Worm (Caenorhabditis elegans) whole organism, young adult: Measurements from ENCODE around the gene col-3.

Experiments
- madf-10 ChIP-seq: sonication (generic microtip); optimal IDR thresholded peaks from 2 replicates; lab custom pipeline; 2016; ENCODE audit warnings: mild to moderate bottlenecking, missing genetic modification characterization, missing compliant biosample characterization
- madf-8 ChIP-seq: fragments of 200-800 bp; sonication (Bioruptor generic); conservative IDR thresholded peaks from 2 replicates; pipeline ENCODE4 v1.3.6; 2022; ENCODE audit warnings: missing genetic modification reagents, missing genetic modification characterization, missing compliant biosample characterization
- pha-4 ChIP-seq: fragments of 150-350 bp; sonication (generic microtip); optimal IDR thresholded peaks from 2 replicates; lab custom pipeline; 2014; ENCODE audit warnings: missing biosample characterization, missing genetic modification reagents, missing genetic modification characterization
- unc-130 ChIP-seq: sonication (generic microtip); optimal IDR thresholded peaks from 2 replicates; lab custom pipeline; 2016; ENCODE audit warnings: missing genetic modification reagents, missing genetic modification characterization, missing compliant biosample characterization

- TF ChIP-seq unc-130 (no peak), madf-10 (tag; lab: Kevin White, UChicago) (peak; percentile 89), pha-4 (no peak), madf-8 (GFP tag; lab: Robert Waterston, UW) (no peak)
These were observed 29.5 kb upstream of the col-3 start for ce11 chrIV:8794895-8795665.
